Worm (Caenorhabditis elegans) whole organism, L3 larva: ENCODE measurements around the gene F59D12.2.
A peak's percentile ranks its signal among the peaks of the same experiment; 100 is the strongest.

ENCODE experiments used
- ama-1 ChIP-seq: fragments of 150-350 bp; optimal IDR thresholded peaks from 2 replicates; lab custom pipeline; 2018
- ceh-28 ChIP-seq: fragments of 150-350 bp; optimal IDR thresholded peaks from 2 replicates; lab custom pipeline; 2014; ENCODE audit warnings: missing biosample characterization, missing genetic modification reagents, missing genetic modification characterization
- ceh-9 ChIP-seq: sonication (generic microtip); optimal IDR thresholded peaks from 2 replicates; lab custom pipeline; 2018; ENCODE audit warnings: missing biosample characterization, missing genetic modification characterization
- daf-12 ChIP-seq: fragments of 150-350 bp; optimal IDR thresholded peaks from 2 replicates; lab custom pipeline; 2014; ENCODE audit warnings: missing biosample characterization, missing genetic modification reagents, missing genetic modification characterization
- egl-5 ChIP-seq: fragments of 150-350 bp; optimal IDR thresholded peaks from 2 replicates; lab custom pipeline; 2017; ENCODE audit warnings: missing biosample characterization, missing genetic modification reagents, missing genetic modification characterization, inconsistent platforms
- elt-1 ChIP-seq: fragments of 150-350 bp; optimal IDR thresholded peaks from 2 replicates; lab custom pipeline; 2014; ENCODE audit warnings: missing biosample characterization, missing genetic modification characterization
- elt-2 ChIP-seq: sonication (generic microtip); optimal IDR thresholded peaks from 2 replicates; lab custom pipeline; 2016; ENCODE audit warnings: missing genetic modification reagents, mild to moderate bottlenecking, missing genetic modification characterization, missing compliant biosample characterization
- elt-3 ChIP-seq, 3 experiments: fragments of 150-350 bp in 1 of 3; sonication (generic microtip) in 2 of 3; optimal IDR thresholded peaks; 2 replicates in 2 of 3; 4 replicates in 1 of 3; lab custom pipeline; 2014 to 2017; ENCODE audit warnings: missing biosample characterization in 3 of 3, missing genetic modification characterization in 3 of 3
- eor-1 ChIP-seq, 2 experiments: fragments of 150-350 bp; optimal IDR thresholded peaks; 2 replicates each; lab custom pipeline; 2014 to 2018; ENCODE audit warnings: missing biosample characterization in 2 of 2, missing genetic modification characterization in 2 of 2
- fkh-10 ChIP-seq: sonication (generic microtip); optimal IDR thresholded peaks from 2 replicates; lab custom pipeline; 2017; ENCODE audit warnings: missing biosample characterization, missing genetic modification reagents, missing genetic modification characterization
- fkh-2 ChIP-seq: fragments of 150-350 bp; optimal IDR thresholded peaks from 2 replicates; lab custom pipeline; 2014; ENCODE audit warnings: missing biosample characterization, missing genetic modification reagents, missing genetic modification characterization
- fos-1 ChIP-seq: fragments of 150-350 bp; optimal IDR thresholded peaks from 2 replicates; lab custom pipeline; 2014; ENCODE audit warnings: missing biosample characterization, missing genetic modification characterization
- hmg-11 ChIP-seq: sonication (generic microtip); optimal IDR thresholded peaks from 2 replicates; lab custom pipeline; 2016; ENCODE audit warnings: missing genetic modification characterization, missing compliant biosample characterization
- jun-1 ChIP-seq: fragments of 150-350 bp; optimal IDR thresholded peaks from 2 replicates; lab custom pipeline; 2014; ENCODE audit warnings: missing biosample characterization, missing genetic modification reagents, missing genetic modification characterization
- lin-15B ChIP-seq: fragments of 150-350 bp; optimal IDR thresholded peaks from 2 replicates; lab custom pipeline; 2014; ENCODE audit warnings: missing biosample characterization, missing genetic modification characterization
- lin-39 ChIP-seq: fragments of 150-350 bp; optimal IDR thresholded peaks from 2 replicates; lab custom pipeline; 2018; ENCODE audit warnings: missing biosample characterization, missing genetic modification reagents, missing genetic modification characterization
- mdl-1 ChIP-seq: fragments of 150-350 bp; optimal IDR thresholded peaks from 2 replicates; lab custom pipeline; 2014; ENCODE audit warnings: missing biosample characterization, missing genetic modification characterization
- nfya-1 ChIP-seq: sonication (generic microtip); optimal IDR thresholded peaks from 2 replicates; lab custom pipeline; 2017; ENCODE audit warnings: missing genetic modification characterization, mild to moderate bottlenecking, missing compliant biosample characterization, antibody characterized with exemption, moderate library complexity; ENCODE audit not compliant: insufficient read depth
- nhr-11 ChIP-seq: fragments of 150-350 bp; optimal IDR thresholded peaks from 2 replicates; lab custom pipeline; 2014; ENCODE audit warnings: missing biosample characterization, missing genetic modification characterization
- nhr-23 ChIP-seq: fragments of 150-350 bp; optimal IDR thresholded peaks from 2 replicates; lab custom pipeline; 2014; ENCODE audit warnings: missing biosample characterization, missing genetic modification reagents, missing genetic modification characterization
- nhr-237 ChIP-seq: fragments of 150-350 bp; optimal IDR thresholded peaks from 2 replicates; lab custom pipeline; 2014; ENCODE audit warnings: missing biosample characterization, missing genetic modification characterization
- nhr-25 ChIP-seq: sonication (generic microtip); optimal IDR thresholded peaks from 2 replicates; lab custom pipeline; 2017; ENCODE audit warnings: missing biosample characterization, missing genetic modification characterization
- nhr-28 ChIP-seq: fragments of 150-350 bp; optimal IDR thresholded peaks from 2 replicates; lab custom pipeline; 2014; ENCODE audit warnings: missing biosample characterization, missing genetic modification characterization
- nhr-43 ChIP-seq: sonication (generic microtip); optimal IDR thresholded peaks from 2 replicates; lab custom pipeline; 2016; ENCODE audit warnings: mild to moderate bottlenecking, missing genetic modification characterization, missing compliant biosample characterization; ENCODE audit not compliant: poor library complexity, severe bottlenecking
- nhr-67 ChIP-seq: fragments of 150-350 bp; optimal IDR thresholded peaks from 2 replicates; lab custom pipeline; 2014; ENCODE audit warnings: missing biosample characterization, missing genetic modification characterization
- nhr-76 ChIP-seq: fragments of 150-350 bp; sonication (generic microtip); optimal IDR thresholded peaks from 5 replicates; lab custom pipeline; 2014; ENCODE audit warnings: missing biosample characterization, missing genetic modification characterization
- pha-4 ChIP-seq: fragments of 150-350 bp; optimal IDR thresholded peaks from 2 replicates; lab custom pipeline; 2014; ENCODE audit warnings: missing biosample characterization, missing genetic modification reagents, missing genetic modification characterization
- pqm-1 ChIP-seq: fragments of 150-350 bp; optimal IDR thresholded peaks from 2 replicates; lab custom pipeline; 2017; ENCODE audit warnings: missing biosample characterization, missing genetic modification characterization, inconsistent platforms
- sea-2 ChIP-seq: fragments of 150-350 bp; sonication (generic microtip); optimal IDR thresholded peaks from 4 replicates; lab custom pipeline; 2014; ENCODE audit warnings: missing biosample characterization, missing genetic modification reagents, missing genetic modification characterization
- skn-1 ChIP-seq: fragments of 150-350 bp; optimal IDR thresholded peaks from 2 replicates; lab custom pipeline; 2014; ENCODE audit warnings: missing biosample characterization, missing genetic modification characterization
- snpc-4 ChIP-seq: fragments of 150-350 bp; optimal IDR thresholded peaks from 2 replicates; lab custom pipeline; 2014; ENCODE audit warnings: missing biosample characterization, missing genetic modification characterization
- tbx-2 ChIP-seq: sonication (generic microtip); optimal IDR thresholded peaks from 2 replicates; lab custom pipeline; 2016; ENCODE audit warnings: mild to moderate bottlenecking, missing genetic modification characterization, missing compliant biosample characterization
- unc-39 ChIP-seq: sonication (generic microtip); optimal IDR thresholded peaks from 4 replicates; lab custom pipeline; 2017; ENCODE audit warnings: missing biosample characterization, missing genetic modification characterization
- zag-1 ChIP-seq: fragments of 150-350 bp; optimal IDR thresholded peaks from 2 replicates; lab custom pipeline; 2014; ENCODE audit warnings: missing biosample characterization, missing genetic modification characterization

The F59D12.2 gene

DNA sequence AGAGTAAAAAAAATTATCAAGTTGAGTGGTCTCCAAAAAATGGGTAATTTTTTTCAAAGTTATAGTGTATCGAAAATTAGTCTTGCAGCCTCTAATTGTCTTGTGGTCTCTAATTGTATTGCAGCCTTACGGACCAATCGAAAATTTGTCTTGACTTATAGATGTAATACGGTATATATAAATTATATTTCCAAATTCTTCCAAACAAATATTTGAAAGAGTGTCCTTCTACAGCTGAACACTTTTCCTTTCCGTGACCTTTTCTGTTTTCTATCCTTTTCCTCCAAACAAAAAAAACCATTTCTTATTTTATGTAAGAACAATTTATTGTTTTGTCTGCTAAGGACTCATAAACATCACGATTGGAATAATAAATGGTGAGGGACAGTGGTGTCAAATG lies 34.9 kb downstream of the F59D12.2 start, which contains the start of gene K09E9.7:
Gene K09E9.7, plus strand, starts transcription at position 301 of the 400 bp plus-strand sequence.
- TF ChIP-seq pqm-1 (tag; lab: Kevin White, UChicago) (no peak), hmg-11 (tag; lab: Kevin White, UChicago) (no peak), ama-1 (lab: Kevin White, UChicago) (no peak), sea-2 (GFP tag; lab: Kevin White, UChicago) (no peak), snpc-4 (no peak)

DNA sequence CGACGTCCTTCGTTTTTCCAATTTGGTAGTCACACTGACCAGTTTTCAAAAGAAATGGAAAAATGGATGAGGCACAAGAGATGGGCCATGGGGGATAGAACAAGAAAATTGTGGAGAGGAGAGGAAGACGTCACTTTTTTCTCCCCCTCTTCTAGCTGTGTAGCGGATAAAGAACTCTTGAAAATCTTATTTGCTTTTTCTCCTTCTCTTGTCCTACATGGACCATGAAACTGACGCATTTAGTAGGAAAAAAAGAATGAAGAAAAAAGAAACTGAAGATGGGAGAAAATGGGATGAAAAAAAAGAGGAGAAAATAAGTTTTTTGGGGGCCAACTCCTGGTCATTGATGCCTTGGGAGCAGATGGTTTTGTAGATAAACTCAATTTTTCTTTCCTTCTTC lies 41.6 kb downstream of the F59D12.2 start:
- peak; percentile 20 for TF ChIP-seq egl-5 (tag; lab: Kevin White, UChicago)
- TF ChIP-seq sea-2 (GFP tag; lab: Kevin White, UChicago), result no peak
- peak; percentile 50 for TF ChIP-seq nfya-1 (tag; lab: Kevin White, UChicago)
- TF ChIP-seq fkh-10 (GFP tag; lab: Kevin White, UChicago), result peak; percentile 77
- TF ChIP-seq nhr-76 (tag; lab: Kevin White, UChicago), result no peak
- peak; percentile 17 for TF ChIP-seq elt-1 (tag; lab: Kevin White, UChicago)
- TF ChIP-seq jun-1 (tag; lab: Kevin White, UChicago), result no peak
- TF ChIP-seq unc-39 (tag; lab: Kevin White, UChicago), result no peak
- no peak for TF ChIP-seq lin-39 (tag; lab: Kevin White, UChicago)

DNA sequence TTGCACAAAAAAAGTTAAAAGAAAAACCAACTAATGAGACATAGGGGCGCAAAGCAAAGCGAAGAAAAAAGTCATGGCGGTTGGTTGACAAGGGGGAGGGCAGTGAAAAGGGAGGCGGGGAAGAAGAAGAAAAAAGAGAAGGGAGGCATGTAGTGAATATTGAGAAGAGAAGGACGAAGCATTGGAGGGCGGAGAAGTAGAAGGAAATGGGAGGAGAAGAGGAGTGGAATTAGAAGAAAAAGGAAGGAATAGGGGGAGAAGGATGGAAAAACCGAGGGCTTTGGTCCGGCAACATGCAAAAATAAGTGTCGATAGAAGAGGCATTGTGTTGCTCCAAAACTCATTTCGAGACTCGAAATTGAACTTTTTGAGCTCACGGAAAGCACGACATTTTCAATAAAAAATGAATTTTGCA lies 44.7 kb downstream of the F59D12.2 start:
- TF ChIP-seq nhr-23 (tag; lab: Kevin White, UChicago) (peak; percentile 31), ama-1 (lab: Kevin White, UChicago) (peak; percentile 7), nhr-25 (tag; lab: Kevin White, UChicago) (peak; percentile 37), hmg-11 (tag; lab: Kevin White, UChicago) (peak; percentile 75), fkh-10 (GFP tag; lab: Kevin White, UChicago) (peak; percentile 33), lin-39 (tag; lab: Kevin White, UChicago) (peak; percentile 85), lin-15B (tag; lab: Kevin White, UChicago) (no peak), nfya-1 (tag; lab: Kevin White, UChicago) (peak; percentile 70), ceh-9 (tag; lab: Kevin White, UChicago) (no peak), snpc-4 (peak; percentile 56)

DNA sequence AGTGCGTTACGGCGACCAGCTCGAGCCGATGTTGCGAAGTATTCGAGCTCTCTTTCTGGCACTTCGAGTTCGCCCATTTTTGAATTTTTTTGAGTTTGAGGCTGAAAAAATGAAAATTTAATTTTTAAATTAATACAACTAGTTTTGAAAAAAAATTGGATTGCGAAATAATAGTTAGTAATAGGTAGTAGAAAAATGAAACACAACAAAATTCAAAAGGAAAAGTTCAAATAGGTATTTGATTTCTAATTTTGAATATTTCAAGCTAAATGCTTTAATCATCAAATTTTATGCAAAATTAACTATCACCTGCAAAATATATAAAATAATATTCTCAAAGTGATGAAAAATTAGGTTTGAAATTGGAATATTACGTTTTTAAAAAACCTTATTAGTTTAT lies 45.2 kb downstream of the F59D12.2 start, which contains the start of gene K09E9.4:
Gene K09E9.4, minus strand, starts transcription at position 101 of the 400 bp plus-strand sequence.
- TF ChIP-seq nhr-11 (tag; lab: Kevin White, UChicago) (no peak), ceh-9 (tag; lab: Kevin White, UChicago) (no peak), eor-1 (tag; optimal IDR thresholded peaks at IDR 0.05; lab: Kevin White, UChicago) (peak in 1 of 2 experiments; percentile 42)

DNA sequence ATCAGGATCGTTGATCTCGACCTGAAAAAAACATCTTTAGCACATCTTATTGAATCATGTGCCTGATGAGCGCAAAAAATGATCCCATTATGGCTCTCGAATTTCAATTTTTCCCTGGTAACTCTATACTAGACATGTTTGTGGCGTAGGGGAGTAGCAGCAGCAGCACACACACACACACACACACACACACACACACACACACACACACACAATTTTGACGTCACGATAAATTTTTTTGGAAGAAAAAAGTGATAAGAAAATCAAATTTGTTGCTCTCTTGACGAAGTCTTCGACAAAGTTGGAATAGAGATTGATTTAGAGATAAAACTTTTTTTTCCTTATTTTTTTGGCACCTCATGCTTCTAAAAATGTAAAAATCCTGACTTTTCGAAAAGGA lies 45.9 kb downstream of the F59D12.2 start:
- TF ChIP-seq mdl-1 (tag; lab: Kevin White, UChicago) (no peak), pqm-1 (tag; lab: Kevin White, UChicago) (peak; percentile 16), nfya-1 (tag; lab: Kevin White, UChicago) (peak; percentile 18), nhr-67 (tag; lab: Kevin White, UChicago) (no peak), zag-1 (tag; lab: Kevin White, UChicago) (no peak), elt-2 (tag; lab: Kevin White, UChicago) (peak; percentile 60), tbx-2 (no peak), nhr-28 (tag; lab: Kevin White, UChicago) (no peak), nhr-43 (tag; lab: Kevin White, UChicago) (no peak), pha-4 (tag; lab: Kevin White, UChicago) (no peak), ceh-9 (tag; lab: Kevin White, UChicago) (no peak), skn-1 (no peak), unc-39 (tag; lab: Kevin White, UChicago) (no peak), nhr-237 (tag; lab: Kevin White, UChicago) (no peak), ceh-28 (no peak)

DNA sequence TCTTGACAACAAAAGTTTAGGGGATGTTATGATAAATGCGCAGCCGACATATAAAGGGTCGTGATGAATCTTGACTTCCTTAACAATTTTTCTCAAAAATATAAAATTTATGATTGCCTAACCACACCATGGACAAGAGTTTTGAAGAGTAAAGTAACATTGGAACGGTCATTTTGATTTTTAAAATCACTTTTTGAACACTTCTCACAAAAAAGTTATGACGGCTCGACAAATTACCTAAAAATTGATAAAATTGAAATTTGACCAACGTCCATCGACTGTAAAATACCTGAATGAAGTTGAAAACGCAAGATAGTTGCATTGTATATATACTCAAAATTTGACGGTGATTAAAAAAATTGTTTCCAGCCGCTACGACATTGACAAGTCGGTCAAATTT lies 46.6 kb downstream of the F59D12.2 start:
- TF ChIP-seq daf-12 (tag; lab: Kevin White, UChicago) (no peak), sea-2 (GFP tag; lab: Kevin White, UChicago) (no peak), ceh-9 (tag; lab: Kevin White, UChicago) (no peak), eor-1 (tag; optimal IDR thresholded peaks at IDR 0.05; lab: Kevin White, UChicago) (no peak), elt-3 (tag; optimal IDR thresholded peaks at IDR 0.05; lab: Kevin White, UChicago) (no peak), ama-1 (lab: Kevin White, UChicago) (no peak), elt-2 (tag; lab: Kevin White, UChicago) (no peak), lin-39 (tag; lab: Kevin White, UChicago) (no peak), nhr-11 (tag; lab: Kevin White, UChicago) (no peak), fkh-2 (tag; lab: Kevin White, UChicago) (no peak), fos-1 (tag; lab: Kevin White, UChicago) (no peak)
